Worm (Caenorhabditis elegans): ENCODE measurements around the gene acs-6.

The acs-6 gene

DNA sequence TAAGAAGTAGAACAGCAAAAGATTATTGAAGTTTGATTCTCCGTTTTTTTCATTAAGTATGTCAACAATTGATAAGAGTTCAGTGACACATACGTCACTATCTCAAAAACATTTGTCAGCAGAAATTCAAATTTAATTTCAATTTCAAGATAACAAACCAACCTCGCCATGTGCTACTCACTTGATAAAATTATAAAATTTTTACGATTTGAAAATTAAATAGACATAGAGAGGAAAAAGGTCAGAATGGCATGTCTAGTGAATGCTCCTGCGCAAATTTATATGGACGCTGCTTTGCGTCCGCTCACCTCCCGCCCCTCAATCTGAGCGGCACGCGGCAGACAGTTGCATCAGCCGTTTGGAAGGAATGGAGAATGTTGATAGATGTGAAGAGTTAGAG is 1.6 kb upstream of the acs-6 start:
- TF ChIP-seq ZK546.5 (tag; optimal IDR thresholded peaks at IDR 0.05) (no peak), jun-1 (tag; optimal IDR thresholded peaks at IDR 0.05) (peak; percentile 23), egl-5 (tag; optimal IDR thresholded peaks at IDR 0.05) (no peak), nfya-1 (tag; optimal IDR thresholded peaks at IDR 0.05; ENCODE audit: insufficient read depth) (peak; percentile 7), snpc-4 (tag; optimal IDR thresholded peaks at IDR 0.05) (no peak), skn-1 (tag; optimal IDR thresholded peaks at IDR 0.05) (peak; percentile 82), elt-2 (tag; optimal IDR thresholded peaks at IDR 0.05) (peak; percentile 96), ceh-9 (tag; optimal IDR thresholded peaks at IDR 0.05) (no peak), tbx-2 (tag; optimal IDR thresholded peaks at IDR 0.05) (no peak), mdl-1 (tag; optimal IDR thresholded peaks at IDR 0.05) (peak; percentile 10), pha-4 (tag; optimal IDR thresholded peaks at IDR 0.05) (peak; percentile 64), lsy-12 (tag; optimal IDR thresholded peaks at IDR 0.05) (no peak), nhr-11 (tag; optimal IDR thresholded peaks at IDR 0.05) (peak; percentile 16), mml-1 (tag; optimal IDR thresholded peaks at IDR 0.05) (no peak), nhr-25 (tag; optimal IDR thresholded peaks at IDR 0.05) (no peak), ceh-16 (tag; optimal IDR thresholded peaks at IDR 0.05) (no peak), pqm-1 (tag; optimal IDR thresholded peaks at IDR 0.05) (peak; percentile 93), nhr-76 (tag; optimal IDR thresholded peaks at IDR 0.05) (no peak), nhr-77 (tag; optimal IDR thresholded peaks at IDR 0.05) (no peak)

DNA sequence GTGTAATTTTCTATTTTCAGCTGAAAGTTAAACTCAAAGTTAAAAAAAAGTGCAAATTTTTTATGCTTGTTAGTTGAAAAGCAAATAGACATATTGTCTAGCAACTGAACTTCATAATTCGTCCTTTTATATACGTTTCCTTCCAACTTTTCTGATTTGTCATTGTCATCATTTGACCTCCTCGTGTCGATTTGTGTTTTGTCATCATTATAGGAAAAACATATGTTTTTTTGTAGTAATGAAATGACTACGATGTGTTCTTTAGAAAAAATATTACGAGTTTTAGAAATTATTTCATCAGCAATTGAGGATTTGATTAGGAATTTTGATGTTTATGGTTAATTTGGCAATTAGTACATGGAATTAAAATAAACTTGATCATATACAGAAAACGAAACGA is 1.0 kb upstream of the acs-6 start:
- TF ChIP-seq nhr-23 (tag; optimal IDR thresholded peaks at IDR 0.05), result no peak
- TF ChIP-seq egl-27 (tag; optimal IDR thresholded peaks at IDR 0.05), result no peak
- TF ChIP-seq lin-15B (tag; optimal IDR thresholded peaks at IDR 0.05), result no peak
- peak; percentile 88 for TF ChIP-seq skn-1 (tag; optimal IDR thresholded peaks at IDR 0.05)

DNA sequence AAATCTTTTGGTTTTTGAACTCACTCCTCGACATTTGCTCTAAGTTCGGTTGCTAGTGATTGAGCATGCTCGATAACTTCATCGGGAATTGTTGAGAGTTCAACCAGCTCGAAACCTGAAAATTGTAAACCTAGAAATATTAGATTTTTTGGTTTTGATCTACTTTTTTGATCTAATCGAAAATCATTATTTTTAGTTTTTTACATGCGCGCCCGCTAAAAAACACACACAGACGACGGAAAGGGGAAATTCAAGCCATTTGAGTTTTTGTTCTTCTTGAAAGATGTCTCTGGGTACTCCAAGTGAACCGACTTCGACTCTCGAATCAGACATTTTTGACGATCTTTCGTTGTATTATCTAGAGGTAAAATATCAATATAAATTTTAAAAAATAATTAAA is 3.6 kb downstream of the acs-6 start, which contains the start of gene nos-2:
Gene nos-2 (plus strand): TSS at position 228 of the 400 bp plus-strand sequence.
- TF ChIP-seq sea-2 (GFP tag; optimal IDR thresholded peaks at IDR 0.05) (no peak), aly-2 (tag; optimal IDR thresholded peaks at IDR 0.05) (no peak), ztf-11 (tag; optimal IDR thresholded peaks at IDR 0.05) (no peak), ceh-16 (tag; optimal IDR thresholded peaks at IDR 0.05) (no peak), nhr-237 (tag; optimal IDR thresholded peaks at IDR 0.05) (no peak), fos-1 (tag; optimal IDR thresholded peaks at IDR 0.05) (no peak), daf-12 (tag; optimal IDR thresholded peaks at IDR 0.05) (no peak), elt-3 (tag; optimal IDR thresholded peaks at IDR 0.05) (no peak), nhr-43 (tag; optimal IDR thresholded peaks at IDR 0.05; ENCODE audit: poor library complexity, severe bottlenecking) (no peak), nhr-77 (tag; optimal IDR thresholded peaks at IDR 0.05) (no peak), nhr-12 (tag; optimal IDR thresholded peaks at IDR 0.05) (no peak), nhr-67 (tag; optimal IDR thresholded peaks at IDR 0.05) (no peak), unc-62 (GFP tag; optimal IDR thresholded peaks at IDR 0.05) (no peak), ceh-28 (tag; optimal IDR thresholded peaks at IDR 0.05) (no peak)

- no peak for TF ChIP-seq nhr-77 (tag; optimal IDR thresholded peaks at IDR 0.05)
- no peak for TF ChIP-seq jun-1 (tag; optimal IDR thresholded peaks at IDR 0.05)
- no peak for TF ChIP-seq elt-1 (tag; optimal IDR thresholded peaks at IDR 0.05)
- TF ChIP-seq unc-62 (GFP tag; optimal IDR thresholded peaks at IDR 0.05), result no peak
- TF ChIP-seq lsy-12 (tag; optimal IDR thresholded peaks at IDR 0.05), result no peak
- TF ChIP-seq fkh-2 (tag; optimal IDR thresholded peaks at IDR 0.05), result no peak
- TF ChIP-seq ceh-16 (tag; optimal IDR thresholded peaks at IDR 0.05), result no peak
- no peak for TF ChIP-seq nhr-237 (tag; optimal IDR thresholded peaks at IDR 0.05)
- TF ChIP-seq eor-1 (tag; optimal IDR thresholded peaks at IDR 0.05), result no peak
- no peak for TF ChIP-seq skn-1 (tag; optimal IDR thresholded peaks at IDR 0.05)
- no peak for TF ChIP-seq R02D3.7 (tag; optimal IDR thresholded peaks at IDR 0.05)
- TF ChIP-seq nhr-67 (tag; optimal IDR thresholded peaks at IDR 0.05), result no peak
- TF ChIP-seq snpc-4 (tag; optimal IDR thresholded peaks at IDR 0.05), result no peak
- no peak for TF ChIP-seq aly-2 (tag; optimal IDR thresholded peaks at IDR 0.05)
- no peak for TF ChIP-seq tbx-2 (tag; optimal IDR thresholded peaks at IDR 0.05)
- no peak for TF ChIP-seq egl-27 (tag; optimal IDR thresholded peaks at IDR 0.05)
- TF ChIP-seq ama-1 (optimal IDR thresholded peaks at IDR 0.05), result no peak
Measured at ce11 chrII:7069866-7070265, 8.0 kb downstream of the acs-6 start, which contains the start of gene him-14. Gene him-14, minus strand, starts transcription at chrII:7069966.
